Worm (Caenorhabditis elegans) whole organism, L1 larva: ENCODE measurements around the gene egl-45.

Experiments used
- C16A3.4 ChIP-seq: fragments of 150-350 bp; optimal IDR thresholded peaks from 2 replicates; lab custom pipeline; 2014; ENCODE audit warnings: missing biosample characterization, missing genetic modification characterization
- F16B12.6 ChIP-seq: fragments of 150-350 bp; optimal IDR thresholded peaks from 2 replicates; lab custom pipeline; 2014; ENCODE audit warnings: missing biosample characterization, missing genetic modification characterization
- ces-1 ChIP-seq: fragments of 150-350 bp; optimal IDR thresholded peaks from 2 replicates; lab custom pipeline; 2014; ENCODE audit warnings: missing biosample characterization, missing genetic modification reagents, missing genetic modification characterization
- dpl-1 ChIP-seq, 3 experiments: fragments of 150-350 bp in 2 of 3; sonication (generic microtip) in 1 of 3; optimal IDR thresholded peaks; 2 replicates each; lab custom pipeline; 2014 to 2017; ENCODE audit warnings: missing biosample characterization in 3 of 3, missing genetic modification characterization in 3 of 3, missing genetic modification reagents in 3 of 3
- dsc-1 ChIP-seq: sonication (generic microtip); optimal IDR thresholded peaks from 2 replicates; lab custom pipeline; 2016; ENCODE audit warnings: mild to moderate bottlenecking, missing genetic modification characterization, missing compliant biosample characterization
- efl-1 ChIP-seq, 4 experiments: fragments of 150-350 bp; optimal IDR thresholded peaks in 3 of 4; peaks in 1 of 4; 1 replicate in 1 of 4; 2 replicates in 3 of 4; lab custom pipeline; 2014; ENCODE audit warnings: missing biosample characterization in 2 of 4, missing genetic modification characterization in 2 of 4, missing genetic modification reagents in 2 of 4
- fkh-8 ChIP-seq: sonication (generic microtip); optimal IDR thresholded peaks from 2 replicates; lab custom pipeline; 2016; ENCODE audit warnings: mild to moderate bottlenecking, missing genetic modification characterization, missing compliant biosample characterization
- fos-1 ChIP-seq: fragments of 150-350 bp; optimal IDR thresholded peaks from 2 replicates; lab custom pipeline; 2014; ENCODE audit warnings: missing biosample characterization, missing genetic modification characterization
- hlh-17 ChIP-seq: fragments of 200-800 bp; sonication (Bioruptor generic); optimal IDR thresholded peaks from 2 replicates; lab custom pipeline; 2018; ENCODE audit warnings: missing genetic modification characterization, mild to moderate bottlenecking, missing compliant biosample characterization, moderate library complexity, borderline replicate concordance
- hlh-4 ChIP-seq: sonication (generic microtip); optimal IDR thresholded peaks from 2 replicates; lab custom pipeline; 2016; ENCODE audit warnings: mild to moderate bottlenecking, missing genetic modification characterization, missing compliant biosample characterization
- jun-1 ChIP-seq: fragments of 150-350 bp; optimal IDR thresholded peaks from 2 replicates; lab custom pipeline; 2014; ENCODE audit warnings: missing biosample characterization, missing genetic modification reagents, missing genetic modification characterization
- lin-13 ChIP-seq: fragments of 150-350 bp; optimal IDR thresholded peaks from 2 replicates; lab custom pipeline; 2014; ENCODE audit warnings: missing biosample characterization, missing genetic modification reagents, missing genetic modification characterization
- lin-14 ChIP-seq: fragments of 200-800 bp; sonication (Bioruptor generic); optimal IDR thresholded peaks from 2 replicates; lab custom pipeline; 2018; ENCODE audit warnings: mild to moderate bottlenecking, missing genetic modification characterization, moderate library complexity, missing compliant biosample characterization
- lin-39 ChIP-seq: fragments of 150-350 bp; optimal IDR thresholded peaks from 2 replicates; lab custom pipeline; 2014; ENCODE audit warnings: missing biosample characterization, missing genetic modification reagents, missing genetic modification characterization
- lsy-2 ChIP-seq, 2 experiments: fragments of 150-350 bp; optimal IDR thresholded peaks; 2 replicates each; lab custom pipeline; 2014; ENCODE audit warnings: missing biosample characterization in 2 of 2, missing genetic modification characterization in 2 of 2
- mdl-1 ChIP-seq, 2 experiments: fragments of 150-350 bp; optimal IDR thresholded peaks; 2 replicates each; lab custom pipeline; 2014 to 2017; ENCODE audit warnings: missing biosample characterization in 2 of 2, missing genetic modification characterization in 2 of 2, inconsistent platforms in 1 of 2
- mep-1 ChIP-seq: fragments of 150-350 bp; optimal IDR thresholded peaks from 2 replicates; lab custom pipeline; 2014; ENCODE audit warnings: missing biosample characterization, missing genetic modification characterization
- nhr-11 ChIP-seq: fragments of 150-350 bp; optimal IDR thresholded peaks from 2 replicates; lab custom pipeline; 2014; ENCODE audit warnings: missing biosample characterization, missing genetic modification characterization
- nhr-85 ChIP-seq: sonication (generic microtip); peaks from one replicate; lab custom pipeline; 2016; ENCODE audit warnings: missing genetic modification characterization, inconsistent platforms, missing compliant biosample characterization
- pax-3 ChIP-seq: fragments of 200-800 bp; sonication (Bioruptor generic); optimal IDR thresholded peaks from 2 replicates; lab custom pipeline; 2018; ENCODE audit warnings: mild to moderate bottlenecking, missing genetic modification characterization, moderate library complexity, missing compliant biosample characterization
- pqm-1 ChIP-seq: sonication (generic microtip); optimal IDR thresholded peaks from 3 replicates; lab custom pipeline; 2017; ENCODE audit warnings: missing biosample characterization, missing genetic modification characterization
- rnt-1 ChIP-seq: sonication (generic microtip); optimal IDR thresholded peaks from 2 replicates; lab custom pipeline; 2016; ENCODE audit warnings: mild to moderate bottlenecking, missing genetic modification characterization, moderate library complexity, missing compliant biosample characterization
- skn-1 ChIP-seq: fragments of 150-350 bp; optimal IDR thresholded peaks from 2 replicates; lab custom pipeline; 2014; ENCODE audit warnings: missing biosample characterization, missing genetic modification characterization
- sox-4 ChIP-seq: sonication (generic microtip); optimal IDR thresholded peaks from 2 replicates; lab custom pipeline; 2016; ENCODE audit warnings: missing genetic modification characterization, missing compliant biosample characterization
- sptf-1 ChIP-seq: fragments of 150-350 bp; optimal IDR thresholded peaks from 2 replicates; lab custom pipeline; 2014; ENCODE audit warnings: missing biosample characterization, missing genetic modification characterization
- sup-37 ChIP-seq: fragments of 200-800 bp; sonication (Bioruptor generic); optimal IDR thresholded peaks from 2 replicates; lab custom pipeline; 2018; ENCODE audit warnings: mild to moderate bottlenecking, missing genetic modification characterization, missing compliant biosample characterization
- swsn-7 ChIP-seq: sonication (generic microtip); optimal IDR thresholded peaks from 2 replicates; lab custom pipeline; 2016; ENCODE audit warnings: missing genetic modification characterization, missing compliant biosample characterization
- unc-62 ChIP-seq: fragments of 150-350 bp; optimal IDR thresholded peaks from 2 replicates; lab custom pipeline; 2014; ENCODE audit warnings: missing biosample characterization, missing genetic modification reagents, missing genetic modification characterization
- unc-86 ChIP-seq: sonication (generic microtip); optimal IDR thresholded peaks from 2 replicates; lab custom pipeline; 2016; ENCODE audit warnings: missing genetic modification characterization, missing compliant biosample characterization
- xbp-1 ChIP-seq: sonication (generic microtip); optimal IDR thresholded peaks from 2 replicates; lab custom pipeline; 2016; ENCODE audit warnings: missing genetic modification characterization, missing compliant biosample characterization
- ztf-11 ChIP-seq, 2 experiments: sonication (generic microtip); optimal IDR thresholded peaks; 2 replicates each; lab custom pipeline; 2016 to 2017; ENCODE audit warnings: missing genetic modification characterization in 2 of 2, missing biosample characterization in 1 of 2, missing compliant biosample characterization in 1 of 2
- ztf-4 ChIP-seq: fragments of 150-350 bp; optimal IDR thresholded peaks from 2 replicates; lab custom pipeline; 2014; ENCODE audit warnings: missing biosample characterization, missing genetic modification characterization

Gene egl-45

DNA sequence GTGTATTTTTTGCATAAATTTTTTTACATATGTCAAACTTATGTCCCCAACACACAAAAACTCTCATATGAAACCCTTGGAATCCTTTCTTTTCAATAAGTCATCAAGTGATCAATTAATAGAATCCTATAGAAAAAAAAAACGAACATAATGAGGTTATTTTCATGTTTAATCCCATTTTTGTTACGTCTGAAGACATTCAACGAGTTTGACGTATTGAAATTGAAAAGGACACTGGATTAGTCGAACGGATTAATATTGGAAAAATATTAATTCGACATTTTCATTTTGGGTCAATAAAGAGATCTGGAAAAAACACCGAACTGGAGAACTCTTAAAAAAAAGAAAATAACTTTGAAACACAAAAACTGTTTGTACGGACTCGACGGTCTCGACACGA lies 4.0 kb upstream of the egl-45 start:
- TF ChIP-seq sptf-1 (tag; lab: Kevin White, UChicago): no peak
- TF ChIP-seq fos-1: no peak
- TF ChIP-seq C16A3.4 (tag; lab: Kevin White, UChicago): no peak
- no peak for TF ChIP-seq skn-1 (tag; lab: Kevin White, UChicago)
- no peak for TF ChIP-seq swsn-7 (tag; lab: Kevin White, UChicago)
- TF ChIP-seq dsc-1: peak; percentile 96
- no peak for TF ChIP-seq jun-1 (tag; lab: Kevin White, UChicago)
- peak; percentile 3 for TF ChIP-seq fkh-8 (tag; lab: Kevin White, UChicago)
- peak; percentile 65 for TF ChIP-seq pax-3 (tag; lab: Kevin White, UChicago)
- TF ChIP-seq xbp-1: no peak
- TF ChIP-seq sup-37 (GFP tag; lab: Kevin White, UChicago): no peak
- TF ChIP-seq F16B12.6: no peak
- peak; percentile 38 for TF ChIP-seq sox-4 (tag; lab: Kevin White, UChicago)
- no peak for TF ChIP-seq mdl-1 (tag; optimal IDR thresholded peaks at IDR 0.05; lab: Kevin White, UChicago)
- TF ChIP-seq unc-86 (tag; lab: Kevin White, UChicago): no peak
- no peak for TF ChIP-seq nhr-11
- no peak for TF ChIP-seq hlh-4
- TF ChIP-seq unc-62 (GFP tag; lab: Kevin White, UChicago): no peak
- TF ChIP-seq, all 84 proteins: peak for 4

- no peak for TF ChIP-seq efl-1 (optimal IDR thresholded peaks at IDR 0.05; lab: Kevin White, UChicago)
- peak in 1 of 2 experiments; percentile 21 for TF ChIP-seq efl-1 (GFP tag; optimal IDR thresholded peaks at IDR 0.05 in 1 of 2; lab: Kevin White, UChicago)
- no peak for TF ChIP-seq xbp-1
- TF ChIP-seq unc-86 (tag; lab: Kevin White, UChicago): peak; percentile 22
- TF ChIP-seq, all 84 proteins: peak for 2
Measured at ce11 chrIII:7824041-7824440, 4.4 kb downstream of the egl-45 start.

DNA sequence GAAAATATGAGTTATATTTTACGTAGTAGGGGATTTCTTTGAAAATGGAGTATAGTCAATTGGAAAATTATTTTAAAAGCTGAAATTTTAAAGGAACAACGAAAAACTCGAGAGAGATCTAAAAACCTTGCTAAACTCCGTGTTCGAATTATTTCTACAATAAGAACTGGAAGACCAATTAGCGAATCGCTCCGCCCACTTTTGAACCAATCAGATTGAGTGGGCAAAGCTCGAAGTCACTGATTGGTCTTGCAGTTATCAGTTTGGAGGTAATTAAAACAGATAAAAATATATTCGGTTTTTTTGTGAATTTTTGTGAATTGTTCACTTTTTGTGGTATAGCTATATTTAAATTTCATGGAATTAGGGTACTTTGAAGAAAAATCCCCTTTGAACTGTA lies 5.1 kb downstream of the egl-45 start:
- no peak for TF ChIP-seq ztf-4 (tag; lab: Kevin White, UChicago)
- no peak for TF ChIP-seq pqm-1 (tag; lab: Kevin White, UChicago)
- no peak for TF ChIP-seq xbp-1
- TF ChIP-seq sox-4 (tag; lab: Kevin White, UChicago): no peak
- no peak for TF ChIP-seq sup-37 (GFP tag; lab: Kevin White, UChicago)

ce11 chrIII:7819866-7820265 lies 8.6 kb downstream of the egl-45 start:
- TF ChIP-seq hlh-17 (GFP tag; lab: Kevin White, UChicago): no peak
- TF ChIP-seq unc-86 (tag; lab: Kevin White, UChicago): peak; percentile 38
- no peak for TF ChIP-seq mep-1 (tag; lab: Kevin White, UChicago)
- no peak for TF ChIP-seq ztf-11 (tag; optimal IDR thresholded peaks at IDR 0.05; lab: Kevin White, UChicago)
- TF ChIP-seq lsy-2 (tag; optimal IDR thresholded peaks at IDR 0.05; lab: Kevin White, UChicago): peak; percentile 25 to 59
- peak; percentile 74 for TF ChIP-seq nhr-85
- peak; percentile 7 for TF ChIP-seq rnt-1 (tag; lab: Kevin White, UChicago)
- no peak for TF ChIP-seq lin-13 (GFP tag; lab: Kevin White, UChicago)
- TF ChIP-seq lin-14 (GFP tag; lab: Kevin White, UChicago): peak; percentile 23

ce11 chrIII:7818965-7819364 lies 9.5 kb downstream of the egl-45 start:
- TF ChIP-seq xbp-1: no peak

ce11 chrIII:7816463-7816862 lies 12.0 kb downstream of the egl-45 start:
- no peak for TF ChIP-seq efl-1 (optimal IDR thresholded peaks at IDR 0.05; lab: Kevin White, UChicago)
- peak in 1 of 2 experiments; percentile 54 for TF ChIP-seq efl-1 (GFP tag; optimal IDR thresholded peaks at IDR 0.05 in 1 of 2; lab: Kevin White, UChicago)
- peak in 1 of 3 experiments; percentile 99 for TF ChIP-seq dpl-1 (GFP tag; optimal IDR thresholded peaks at IDR 0.05; lab: Kevin White, UChicago)
- no peak for TF ChIP-seq lin-39 (tag; lab: Kevin White, UChicago)
- TF ChIP-seq ces-1 (GFP tag; lab: Kevin White, UChicago): no peak
